Worm (Caenorhabditis elegans) whole organism, L1 larva: ENCODE data around the gene rhi-1.
A peak's percentile ranks its signal among the peaks of the same experiment; 100 is the strongest.

ENCODE experiments used
- C34B4.2 ChIP-seq: sonication (generic microtip); optimal IDR thresholded peaks from 2 replicates; lab custom pipeline; 2017; ENCODE audit warnings: mild to moderate bottlenecking, missing genetic modification characterization, missing compliant biosample characterization
- F16B12.6 ChIP-seq: fragments of 150-350 bp; optimal IDR thresholded peaks from 2 replicates; lab custom pipeline; 2014; ENCODE audit warnings: missing biosample characterization, missing genetic modification characterization
- Y116A8C.19 ChIP-seq: sonication (generic microtip); optimal IDR thresholded peaks from 2 replicates; lab custom pipeline; 2016; ENCODE audit warnings: missing compliant biosample characterization, missing genetic modification characterization, borderline replicate concordance
- aha-1 ChIP-seq: fragments of 150-350 bp; optimal IDR thresholded peaks from 2 replicates; lab custom pipeline; 2014; ENCODE audit warnings: missing biosample characterization, missing genetic modification characterization
- alr-1 ChIP-seq: fragments of 200-800 bp; sonication (Bioruptor generic); optimal IDR thresholded peaks from 2 replicates; lab custom pipeline; 2018; ENCODE audit warnings: borderline replicate concordance, mild to moderate bottlenecking, missing genetic modification characterization, missing compliant biosample characterization
- aly-2 ChIP-seq: fragments of 150-350 bp; optimal IDR thresholded peaks from 2 replicates; lab custom pipeline; 2014; ENCODE audit warnings: missing biosample characterization, missing genetic modification characterization
- ama-1 ChIP-seq: fragments of 150-350 bp; optimal IDR thresholded peaks from 2 replicates; lab custom pipeline; 2014
- blmp-1 ChIP-seq: fragments of 150-350 bp; optimal IDR thresholded peaks from 2 replicates; lab custom pipeline; 2014; ENCODE audit warnings: missing biosample characterization, missing genetic modification characterization
- ceh-63 ChIP-seq: fragments of 200-800 bp; sonication (Bioruptor generic); optimal IDR thresholded peaks from 2 replicates; lab custom pipeline; 2018; ENCODE audit warnings: mild to moderate bottlenecking, missing genetic modification characterization, missing compliant biosample characterization
- ceh-82 ChIP-seq, 3 experiments: fragments of 150-350 bp in 1 of 3; sonication (generic microtip) in 2 of 3; optimal IDR thresholded peaks; 2 replicates each; lab custom pipeline; 2014 to 2017; ENCODE audit warnings: missing biosample characterization in 3 of 3, missing genetic modification characterization in 3 of 3
- ceh-90 ChIP-seq: sonication (generic microtip); optimal IDR thresholded peaks from 2 replicates; lab custom pipeline; 2016; ENCODE audit warnings: missing genetic modification characterization, missing compliant biosample characterization
- dsc-1 ChIP-seq: sonication (generic microtip); optimal IDR thresholded peaks from 2 replicates; lab custom pipeline; 2016; ENCODE audit warnings: mild to moderate bottlenecking, missing genetic modification characterization, missing compliant biosample characterization
- efl-1 ChIP-seq, 4 experiments: fragments of 150-350 bp; optimal IDR thresholded peaks in 3 of 4; peaks in 1 of 4; 1 replicate in 1 of 4; 2 replicates in 3 of 4; lab custom pipeline; 2014; ENCODE audit warnings: missing biosample characterization in 2 of 4, missing genetic modification characterization in 2 of 4, missing genetic modification reagents in 2 of 4
- elt-2 ChIP-seq: sonication (generic microtip); optimal IDR thresholded peaks from 2 replicates; lab custom pipeline; 2016; ENCODE audit warnings: missing genetic modification characterization, mild to moderate bottlenecking, inconsistent platforms, missing compliant biosample characterization, missing genetic modification reagents
- elt-3 ChIP-seq, 6 experiments: fragments of 150-350 bp in 1 of 6; sonication (generic microtip); optimal IDR thresholded peaks; 2 replicates each; lab custom pipeline; 2017 to 2018; ENCODE audit warnings: missing biosample characterization in 6 of 6, missing genetic modification characterization in 6 of 6, inconsistent platforms in 1 of 6
- ets-5 ChIP-seq: fragments of 200-800 bp; sonication (Bioruptor generic); IDR thresholded peaks from 2 replicates; pipeline ENCODE4 v1.3.6; 2022; ENCODE audit warnings: missing genetic modification characterization, missing compliant biosample characterization
- fkh-4 ChIP-seq: sonication (generic microtip); optimal IDR thresholded peaks from 2 replicates; lab custom pipeline; 2016; ENCODE audit warnings: missing compliant biosample characterization, missing genetic modification characterization, borderline replicate concordance
- grh-1 ChIP-seq: fragments of 200-800 bp; sonication (Bioruptor generic); IDR thresholded peaks from 2 replicates; pipeline ENCODE4 v1.3.6; 2022; ENCODE audit warnings: missing genetic modification reagents, missing genetic modification characterization, missing compliant biosample characterization
- hlh-17 ChIP-seq: fragments of 200-800 bp; sonication (Bioruptor generic); optimal IDR thresholded peaks from 2 replicates; lab custom pipeline; 2018; ENCODE audit warnings: missing genetic modification characterization, mild to moderate bottlenecking, missing compliant biosample characterization, moderate library complexity, borderline replicate concordance
- hlh-4 ChIP-seq: sonication (generic microtip); optimal IDR thresholded peaks from 2 replicates; lab custom pipeline; 2016; ENCODE audit warnings: mild to moderate bottlenecking, missing genetic modification characterization, missing compliant biosample characterization
- irx-1 ChIP-seq: sonication (generic microtip); optimal IDR thresholded peaks from 2 replicates; lab custom pipeline; 2016; ENCODE audit warnings: missing genetic modification characterization, missing compliant biosample characterization
- isw-1 ChIP-seq: fragments of 200-800 bp; sonication (Bioruptor generic); IDR thresholded peaks from 2 replicates; pipeline ENCODE4 v1.3.6; 2022; ENCODE audit warnings: missing genetic modification characterization, missing compliant biosample characterization
- jun-1 ChIP-seq: fragments of 150-350 bp; optimal IDR thresholded peaks from 2 replicates; lab custom pipeline; 2014; ENCODE audit warnings: missing biosample characterization, missing genetic modification reagents, missing genetic modification characterization
- lin-13 ChIP-seq: fragments of 150-350 bp; optimal IDR thresholded peaks from 2 replicates; lab custom pipeline; 2014; ENCODE audit warnings: missing biosample characterization, missing genetic modification reagents, missing genetic modification characterization
- lin-14 ChIP-seq: fragments of 200-800 bp; sonication (Bioruptor generic); optimal IDR thresholded peaks from 2 replicates; lab custom pipeline; 2018; ENCODE audit warnings: mild to moderate bottlenecking, missing genetic modification characterization, moderate library complexity, missing compliant biosample characterization
- lin-35 ChIP-seq, 2 experiments: fragments of 150-350 bp; optimal IDR thresholded peaks; 2 replicates each; lab custom pipeline; 2014; ENCODE audit warnings: missing biosample characterization in 2 of 2, missing genetic modification characterization in 2 of 2, missing genetic modification reagents in 2 of 2
- lsy-2 ChIP-seq, 2 experiments: fragments of 150-350 bp; optimal IDR thresholded peaks; 2 replicates each; lab custom pipeline; 2014; ENCODE audit warnings: missing biosample characterization in 2 of 2, missing genetic modification characterization in 2 of 2
- mdl-1 ChIP-seq, 2 experiments: fragments of 150-350 bp; optimal IDR thresholded peaks; 2 replicates each; lab custom pipeline; 2014 to 2017; ENCODE audit warnings: missing biosample characterization in 2 of 2, missing genetic modification characterization in 2 of 2, inconsistent platforms in 1 of 2
- mef-2 ChIP-seq: fragments of 150-350 bp; optimal IDR thresholded peaks from 2 replicates; lab custom pipeline; 2014; ENCODE audit warnings: missing biosample characterization, missing genetic modification characterization
- mep-1 ChIP-seq: fragments of 150-350 bp; optimal IDR thresholded peaks from 2 replicates; lab custom pipeline; 2014; ENCODE audit warnings: missing biosample characterization, missing genetic modification characterization
- nhr-11 ChIP-seq: fragments of 150-350 bp; optimal IDR thresholded peaks from 2 replicates; lab custom pipeline; 2014; ENCODE audit warnings: missing biosample characterization, missing genetic modification characterization
- nhr-12 ChIP-seq: sonication (generic microtip); optimal IDR thresholded peaks from 2 replicates; lab custom pipeline; 2017; ENCODE audit warnings: missing biosample characterization, missing genetic modification characterization
- nhr-19 ChIP-seq: fragments of 200-800 bp; sonication (Bioruptor generic); conservative IDR thresholded peaks from 2 replicates; pipeline ENCODE4 v1.3.6; 2022; ENCODE audit warnings: missing genetic modification characterization, missing compliant biosample characterization
- nhr-76 ChIP-seq: sonication (generic microtip); optimal IDR thresholded peaks from 2 replicates; lab custom pipeline; 2017; ENCODE audit warnings: missing biosample characterization, missing genetic modification characterization
- nhr-84 ChIP-seq: sonication (generic microtip); optimal IDR thresholded peaks from 2 replicates; lab custom pipeline; 2017; ENCODE audit warnings: missing biosample characterization, missing genetic modification characterization
- nhr-85 ChIP-seq: sonication (generic microtip); peaks from one replicate; lab custom pipeline; 2016; ENCODE audit warnings: missing genetic modification characterization, inconsistent platforms, missing compliant biosample characterization
- nhr-90 ChIP-seq: sonication (generic microtip); optimal IDR thresholded peaks from 2 replicates; lab custom pipeline; 2016; ENCODE audit warnings: mild to moderate bottlenecking, missing genetic modification characterization, missing compliant biosample characterization; ENCODE audit not compliant: poor library complexity
- pag-3 ChIP-seq: sonication (generic microtip); optimal IDR thresholded peaks from 2 replicates; lab custom pipeline; 2017; ENCODE audit warnings: missing genetic modification characterization, mild to moderate bottlenecking, missing compliant biosample characterization, antibody characterized with exemption, borderline replicate concordance; ENCODE audit not compliant: insufficient read depth
- pqm-1 ChIP-seq: sonication (generic microtip); optimal IDR thresholded peaks from 3 replicates; lab custom pipeline; 2017; ENCODE audit warnings: missing biosample characterization, missing genetic modification characterization
- rnt-1 ChIP-seq: sonication (generic microtip); optimal IDR thresholded peaks from 2 replicates; lab custom pipeline; 2016; ENCODE audit warnings: mild to moderate bottlenecking, missing genetic modification characterization, moderate library complexity, missing compliant biosample characterization
- snu-23 ChIP-seq: sonication (generic microtip); optimal IDR thresholded peaks from 2 replicates; lab custom pipeline; 2016; ENCODE audit warnings: missing genetic modification characterization, missing compliant biosample characterization
- sox-4 ChIP-seq: sonication (generic microtip); optimal IDR thresholded peaks from 2 replicates; lab custom pipeline; 2016; ENCODE audit warnings: missing genetic modification characterization, missing compliant biosample characterization
- swsn-7 ChIP-seq: sonication (generic microtip); optimal IDR thresholded peaks from 2 replicates; lab custom pipeline; 2016; ENCODE audit warnings: missing genetic modification characterization, missing compliant biosample characterization
- tbx-2 ChIP-seq: sonication (generic microtip); optimal IDR thresholded peaks from 2 replicates; lab custom pipeline; 2016; ENCODE audit warnings: missing genetic modification characterization, missing compliant biosample characterization
- unc-130 ChIP-seq: fragments of 150-350 bp; optimal IDR thresholded peaks from 2 replicates; lab custom pipeline; 2017; ENCODE audit warnings: missing biosample characterization, missing genetic modification characterization, inconsistent platforms
- unc-62 ChIP-seq: fragments of 150-350 bp; optimal IDR thresholded peaks from 2 replicates; lab custom pipeline; 2014; ENCODE audit warnings: missing biosample characterization, missing genetic modification reagents, missing genetic modification characterization
- vab-15 ChIP-seq: sonication (generic microtip); optimal IDR thresholded peaks from 2 replicates; lab custom pipeline; 2017; ENCODE audit warnings: missing genotype, mild to moderate bottlenecking, missing genetic modification characterization, missing compliant biosample characterization

The rhi-1 gene

ce11 chrX:4507122-4507681, 1.1 kb upstream of the rhi-1 start (continued):
- peak; percentile 36 for TF ChIP-seq jun-1
- no peak for TF ChIP-seq mef-2 (tag; lab: Kevin White, UChicago)
- TF ChIP-seq ceh-63, result no peak
- no peak for TF ChIP-seq nhr-84 (tag; lab: Kevin White, UChicago)
- TF ChIP-seq ama-1 (lab: Kevin White, UChicago), result no peak
- TF ChIP-seq C34B4.2 (tag; lab: Kevin White, UChicago), result no peak
- no peak for TF ChIP-seq unc-130 (tag; lab: Kevin White, UChicago)
- TF ChIP-seq elt-2 (tag; lab: Kevin White, UChicago), result peak; percentile 2
- TF ChIP-seq irx-1 (tag; lab: Kevin White, UChicago), result no peak
- no peak for TF ChIP-seq aha-1
- no peak for TF ChIP-seq F16B12.6 (tag; lab: Kevin White, UChicago)
- TF ChIP-seq pqm-1 (tag; lab: Kevin White, UChicago), result no peak
- TF ChIP-seq nhr-85 (tag; lab: Kevin White, UChicago), result peak; percentile 54
- no peak for TF ChIP-seq elt-3 (tag; optimal IDR thresholded peaks at IDR 0.05; lab: Kevin White, UChicago)
- no peak for TF ChIP-seq nhr-11
- TF ChIP-seq nhr-90, result no peak
- TF ChIP-seq efl-1 (optimal IDR thresholded peaks at IDR 0.05; lab: Kevin White, UChicago), result no peak
- no peak for TF ChIP-seq efl-1 (GFP tag; optimal IDR thresholded peaks at IDR 0.05 in 1 of 2; lab: Kevin White, UChicago)
- TF ChIP-seq ceh-82 (tag; optimal IDR thresholded peaks at IDR 0.05; lab: Kevin White, UChicago), result peak in 1 of 3 experiments; percentile 11
- peak in 1 of 2 experiments; percentile 52 for TF ChIP-seq lin-35 (GFP tag; optimal IDR thresholded peaks at IDR 0.05; lab: Kevin White, UChicago)
- TF ChIP-seq sox-4, result no peak
- TF ChIP-seq mdl-1 (tag; optimal IDR thresholded peaks at IDR 0.05; lab: Kevin White, UChicago), result no peak
- no peak for TF ChIP-seq vab-15 (tag; lab: Kevin White, UChicago)
- TF ChIP-seq dsc-1, result no peak
- no peak for TF ChIP-seq hlh-4
- TF ChIP-seq blmp-1 (tag; lab: Kevin White, UChicago), result peak; percentile 71
- no peak for TF ChIP-seq hlh-17 (GFP tag; lab: Kevin White, UChicago)
- peak; percentile 62 for TF ChIP-seq snu-23
- TF ChIP-seq Y116A8C.19 (tag; lab: Kevin White, UChicago), result no peak
- no peak for TF ChIP-seq grh-1 (GFP tag; lab: Robert Waterston, UW)
- TF ChIP-seq ets-5, result no peak
- no peak for TF ChIP-seq tbx-2
- TF ChIP-seq lin-14, result peak; percentile 66
- no peak for TF ChIP-seq unc-62
- no peak for TF ChIP-seq nhr-12 (tag; lab: Kevin White, UChicago)
- peak; percentile 43 for TF ChIP-seq mep-1 (tag; lab: Kevin White, UChicago)
- TF ChIP-seq swsn-7 (tag; lab: Kevin White, UChicago), result no peak
- no peak for TF ChIP-seq fkh-4
- no peak for TF ChIP-seq pag-3 (tag; lab: Kevin White, UChicago)
- TF ChIP-seq lsy-2 (tag; optimal IDR thresholded peaks at IDR 0.05; lab: Kevin White, UChicago), result peak in 1 of 2 experiments; percentile 51
- TF ChIP-seq aly-2 (tag; lab: Kevin White, UChicago), result no peak
- TF ChIP-seq ceh-90 (tag; lab: Kevin White, UChicago), result no peak
- TF ChIP-seq nhr-19, result no peak
- TF ChIP-seq isw-1 (GFP tag; lab: Robert Waterston, UW), result no peak
- TF ChIP-seq alr-1 (tag; lab: Kevin White, UChicago), result no peak
- TF ChIP-seq lin-13 (GFP tag; lab: Kevin White, UChicago), result no peak
- TF ChIP-seq nhr-76 (tag; lab: Kevin White, UChicago), result no peak
- no peak for TF ChIP-seq rnt-1 (tag; lab: Kevin White, UChicago)
